Fruit fly (Drosophila melanogaster) whole organism, embryonic: ENCODE data around the gene CG32797.

ENCODE experiments used
- CG14965 ChIP-seq: fragments of 200-800 bp; sonication (Bioruptor generic); optimal IDR thresholded peaks from 2 replicates; lab custom pipeline; 2016; ENCODE audit warnings: missing biosample characterization, missing genetic modification characterization, borderline replicate concordance
- CG1792 ChIP-seq: fragments of 200-800 bp; sonication (Bioruptor generic); optimal IDR thresholded peaks from 2 replicates; lab custom pipeline; 2016; ENCODE audit warnings: missing biosample characterization, missing genetic modification characterization
- CG31388 ChIP-seq: fragments of 200-800 bp; sonication (Bioruptor generic); optimal IDR thresholded peaks from 2 replicates; lab custom pipeline; 2016; ENCODE audit warnings: missing biosample characterization, missing genetic modification characterization
- CG33557 ChIP-seq: fragments of 200-800 bp; sonication (Bioruptor generic); optimal IDR thresholded peaks from 2 replicates; lab custom pipeline; 2019; ENCODE audit warnings: missing biosample characterization, mild to moderate bottlenecking, missing genetic modification characterization, moderate library complexity
- CG6254 ChIP-seq: fragments of 200-800 bp; sonication (Bioruptor generic); optimal IDR thresholded peaks from 3 replicates; lab custom pipeline; 2017; ENCODE audit warnings: mild to moderate bottlenecking, missing biosample characterization, missing genetic modification reagents, missing genetic modification characterization
- CG6813 ChIP-seq: fragments of 200-800 bp; sonication (Bioruptor generic); optimal IDR thresholded peaks from 2 replicates; lab custom pipeline; 2017; ENCODE audit warnings: missing biosample characterization, missing genetic modification characterization, mild to moderate bottlenecking, moderate library complexity, missing genetic modification reagents
- CG7745 ChIP-seq: fragments of 200-800 bp; sonication (Bioruptor generic); optimal IDR thresholded peaks from 2 replicates; lab custom pipeline; 2018; ENCODE audit warnings: missing biosample characterization, mild to moderate bottlenecking, missing genetic modification characterization, moderate library complexity
- CG8359 ChIP-seq: fragments of 200-800 bp; sonication (Bioruptor generic); optimal IDR thresholded peaks from 2 replicates; lab custom pipeline; 2017; ENCODE audit warnings: missing biosample characterization, mild to moderate bottlenecking, missing genetic modification characterization, borderline replicate concordance
- CG9609 ChIP-seq: fragments of 200-800 bp; sonication (Bioruptor generic); optimal IDR thresholded peaks from 3 replicates; lab custom pipeline; 2016; ENCODE audit warnings: missing biosample characterization, missing genetic modification characterization
- CHES-1-like ChIP-seq: fragments of 200-800 bp; sonication (Bioruptor generic); optimal IDR thresholded peaks from 2 replicates; lab custom pipeline; 2016; ENCODE audit warnings: missing biosample characterization, missing genetic modification characterization
- CTCF ChIP-seq: fragments of 200-800 bp; sonication (Bioruptor generic); optimal IDR thresholded peaks from 2 replicates; lab custom pipeline; 2017; ENCODE audit warnings: missing biosample characterization, mild to moderate bottlenecking, missing genetic modification characterization, moderate library complexity
- CrebB ChIP-seq: fragments of 200-800 bp; sonication (Bioruptor generic); optimal IDR thresholded peaks from 3 replicates; lab custom pipeline; 2018; ENCODE audit warnings: missing biosample characterization, mild to moderate bottlenecking, missing genetic modification characterization
- D ChIP-seq, 2 experiments: fragments of 200-800 bp in 1 of 2; fragments of >200 bp in 1 of 2; sonication (Bioruptor generic) in 1 of 2; optimal IDR thresholded peaks; 2 replicates in 1 of 2; 3 replicates in 1 of 2; lab custom pipeline; 2017; ENCODE audit warnings: mild to moderate bottlenecking in 1 of 2, missing biosample characterization in 1 of 2, missing genetic modification characterization in 1 of 2, missing genetic modification reagents in 1 of 2
- Deaf1 ChIP-seq: fragments of 200-800 bp; optimal IDR thresholded peaks from 3 replicates; lab custom pipeline; 2019; ENCODE audit warnings: missing biosample characterization, mild to moderate bottlenecking, missing genetic modification characterization, moderate library complexity
- H2.0 ChIP-seq: fragments of 200-800 bp; sonication (Bioruptor generic); IDR thresholded peaks from 2 replicates; pipeline ENCODE4 v1.3.6; 2022; ENCODE audit warnings: missing biosample characterization, missing genetic modification characterization
- HLHmδ ChIP-seq: fragments of 200-800 bp; sonication (Bioruptor generic); optimal IDR thresholded peaks from 2 replicates; lab custom pipeline; 2018; ENCODE audit warnings: missing biosample characterization, mild to moderate bottlenecking, missing genetic modification characterization, moderate library complexity
- Hey ChIP-seq: fragments of 200-800 bp; sonication (Bioruptor generic); optimal IDR thresholded peaks from 3 replicates; lab custom pipeline; 2018; ENCODE audit warnings: missing biosample characterization, mild to moderate bottlenecking, missing genetic modification characterization
- HmgZ ChIP-seq: fragments of 200-800 bp; sonication (Bioruptor generic); optimal IDR thresholded peaks from 2 replicates; lab custom pipeline; 2018; ENCODE audit warnings: missing biosample characterization, mild to moderate bottlenecking, missing genetic modification characterization
- Jarid2 ChIP-seq: fragments of 200-800 bp; sonication (Bioruptor generic); optimal IDR thresholded peaks from 3 replicates; lab custom pipeline; 2017; ENCODE audit warnings: mild to moderate bottlenecking, missing biosample characterization, missing genetic modification reagents, missing genetic modification characterization
- Lpt ChIP-seq: fragments of >200 bp; optimal IDR thresholded peaks from 2 replicates; lab custom pipeline; 2018; ENCODE audit warnings: missing biosample characterization, missing genetic modification characterization
- Nf-YB ChIP-seq: fragments of 200-800 bp; sonication (Bioruptor generic); optimal IDR thresholded peaks from 3 replicates; lab custom pipeline; 2019; ENCODE audit warnings: missing biosample characterization, mild to moderate bottlenecking, missing genetic modification characterization, moderate library complexity
- Scr ChIP-seq: fragments of 200-800 bp; sonication (Bioruptor generic); IDR thresholded peaks from 2 replicates; pipeline ENCODE4 v1.3.6; 2022; ENCODE audit warnings: missing biosample characterization, missing genetic modification characterization; ENCODE audit not compliant: partially characterized antibody
- Tbp ChIP-seq: fragments of >200 bp; optimal IDR thresholded peaks from 2 replicates; lab custom pipeline; 2018; ENCODE audit warnings: missing biosample characterization, missing genetic modification characterization
- Trl ChIP-seq, 3 experiments: fragments of >200 bp in 2 of 3; fragments of 200-800 bp in 1 of 3; sonication (Bioruptor generic) in 1 of 3; optimal IDR thresholded peaks; 2 replicates in 1 of 3; 3 replicates in 2 of 3; lab custom pipeline; 2016 to 2017; ENCODE audit warnings: missing biosample characterization in 1 of 3, missing genetic modification characterization in 1 of 3
- ab ChIP-seq: fragments of 200-800 bp; sonication (Bioruptor generic); optimal IDR thresholded peaks from 2 replicates; lab custom pipeline; 2016; ENCODE audit warnings: missing biosample characterization, missing genetic modification characterization
- chif ChIP-seq, 2 experiments: fragments of 200-800 bp; sonication (Bioruptor generic); optimal IDR thresholded peaks; 3 replicates each; lab custom pipeline; 2016; ENCODE audit warnings: missing biosample characterization in 2 of 2, missing genetic modification characterization in 2 of 2
- crol ChIP-seq: fragments of 200-800 bp; sonication (Bioruptor generic); IDR thresholded peaks from 2 replicates; pipeline ENCODE4 v1.3.6; 2022; ENCODE audit warnings: missing biosample characterization, missing genetic modification characterization
- crp ChIP-seq, 2 experiments: fragments of 200-800 bp; sonication (Bioruptor generic); optimal IDR thresholded peaks; 2 replicates in 1 of 2; 3 replicates in 1 of 2; lab custom pipeline; 2017; ENCODE audit warnings: missing biosample characterization in 2 of 2, missing genetic modification characterization in 2 of 2, mild to moderate bottlenecking in 1 of 2, moderate library complexity in 1 of 2
- dmrt99B ChIP-seq: fragments of 200-800 bp; sonication (Bioruptor generic); optimal IDR thresholded peaks from 2 replicates; lab custom pipeline; 2018; ENCODE audit warnings: missing biosample characterization, mild to moderate bottlenecking, missing genetic modification characterization, moderate library complexity
- ewg ChIP-seq: fragments of 200-800 bp; sonication (Bioruptor generic); optimal IDR thresholded peaks from 3 replicates; lab custom pipeline; 2017; ENCODE audit warnings: mild to moderate bottlenecking, missing biosample characterization, missing genetic modification reagents, missing genetic modification characterization
- fd102C ChIP-seq: fragments of 200-800 bp; sonication (Bioruptor generic); optimal IDR thresholded peaks from 2 replicates; lab custom pipeline; 2018; ENCODE audit warnings: missing biosample characterization, mild to moderate bottlenecking, missing genetic modification characterization, moderate library complexity
- grn ChIP-seq: fragments of 200-800 bp; sonication (Bioruptor generic); optimal IDR thresholded peaks from 3 replicates; lab custom pipeline; 2017; ENCODE audit warnings: missing biosample characterization, missing genetic modification characterization
- gt ChIP-seq: fragments of 200-800 bp; sonication (Bioruptor generic); IDR thresholded peaks from 2 replicates; pipeline ENCODE4 v1.3.6; 2022; ENCODE audit warnings: missing biosample characterization, missing genetic modification characterization
- hb ChIP-seq: fragments of 200-800 bp; sonication (Bioruptor generic); IDR thresholded peaks from 3 replicates; pipeline ENCODE4 v1.3.6; 2022; ENCODE audit warnings: missing biosample characterization, missing genetic modification characterization; ENCODE audit not compliant: partially characterized antibody
- ind ChIP-seq: fragments of 200-800 bp; sonication (Bioruptor generic); optimal IDR thresholded peaks from 3 replicates; lab custom pipeline; 2016; ENCODE audit warnings: missing biosample characterization, missing genetic modification characterization
- mam ChIP-seq: fragments of 200-800 bp; sonication (Bioruptor generic); optimal IDR thresholded peaks from 3 replicates; lab custom pipeline; 2016; ENCODE audit warnings: missing biosample characterization, missing genetic modification characterization
- mirr ChIP-seq: fragments of 200-800 bp; sonication (Bioruptor generic); optimal IDR thresholded peaks from 3 replicates; lab custom pipeline; 2018; ENCODE audit warnings: missing biosample characterization, mild to moderate bottlenecking, missing genetic modification characterization
- nerfin-1 ChIP-seq: fragments of 200-800 bp; sonication (Bioruptor generic); optimal IDR thresholded peaks from 3 replicates; lab custom pipeline; 2019; ENCODE audit warnings: missing biosample characterization, mild to moderate bottlenecking, missing genetic modification characterization, moderate library complexity
- pros ChIP-seq: fragments of 200-800 bp; sonication (Bioruptor generic); optimal IDR thresholded peaks from 3 replicates; lab custom pipeline; 2019; ENCODE audit warnings: missing biosample characterization, mild to moderate bottlenecking, missing genetic modification characterization, moderate library complexity
- salm ChIP-seq: fragments of 200-800 bp; sonication (Bioruptor generic); optimal IDR thresholded peaks from 2 replicates; lab custom pipeline; 2018; ENCODE audit warnings: missing biosample characterization, mild to moderate bottlenecking, missing genetic modification characterization
- sens ChIP-seq: fragments of 200-800 bp; sonication (Bioruptor generic); peaks from one replicate; lab custom pipeline; 2016; ENCODE audit warnings: missing biosample characterization, missing genetic modification characterization
- sim ChIP-seq: fragments of 200-800 bp; sonication (Bioruptor generic); IDR thresholded peaks from 2 replicates; pipeline ENCODE4 v1.3.6; 2022; ENCODE audit warnings: missing biosample characterization, missing genetic modification characterization
- unc-4 ChIP-seq: fragments of 200-800 bp; sonication (Bioruptor generic); IDR thresholded peaks from 2 replicates; pipeline ENCODE4 v1.3.6; 2022; ENCODE audit warnings: missing biosample characterization, missing genetic modification characterization; ENCODE audit not compliant: partially characterized antibody

Gene CG32797

DNA sequence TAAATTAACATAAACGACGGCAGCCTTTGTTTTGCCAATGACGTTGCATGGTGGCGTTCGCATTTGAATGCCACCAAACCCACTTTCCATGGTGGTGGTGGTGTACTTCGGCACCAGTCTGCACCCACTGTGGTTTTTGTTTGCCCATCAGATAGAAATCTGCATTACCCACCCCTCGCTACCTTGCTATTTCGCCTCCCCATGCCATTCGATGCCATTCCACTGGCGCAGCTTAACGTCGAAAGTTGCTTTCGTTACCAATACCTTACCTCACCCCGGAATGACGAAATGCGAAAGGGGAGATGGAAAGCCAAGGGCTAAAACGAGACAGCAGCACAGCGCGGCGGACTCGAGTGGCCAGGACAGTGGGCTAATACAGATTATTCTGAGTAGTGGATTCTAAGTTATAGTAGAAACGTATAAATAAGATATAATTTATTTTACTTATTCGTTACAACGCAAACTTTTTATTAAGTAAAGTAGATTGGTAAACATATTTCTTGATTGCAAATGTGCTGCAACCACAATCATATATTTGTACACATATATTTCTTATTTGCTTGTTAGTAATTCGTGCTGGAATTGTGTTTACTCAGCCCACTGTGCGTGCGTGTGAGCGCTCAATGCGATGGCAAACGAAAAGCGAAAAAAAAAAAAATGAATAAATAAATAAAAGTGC, 29.3 kb downstream of the CG32797 start (continued):
- TF ChIP-seq CG31388 (GFP tag; lab: Kevin White, UChicago): no peak
- no peak for TF ChIP-seq D (optimal IDR thresholded peaks at IDR 0.05; lab: Kevin White, UChicago)
- TF ChIP-seq D (GFP tag; optimal IDR thresholded peaks at IDR 0.05; lab: Kevin White, UChicago): peak; percentile 39
- peak in 1 of 2 experiments; percentile 27 for TF ChIP-seq chif (GFP tag; optimal IDR thresholded peaks at IDR 0.05; lab: Kevin White, UChicago)
- TF ChIP-seq ind: peak; percentile 23
- TF ChIP-seq CrebB (tag; lab: Kevin White, UChicago): no peak
- no peak for TF ChIP-seq mirr (GFP tag; lab: Kevin White, UChicago)
- no peak for TF ChIP-seq ab (GFP tag; lab: Kevin White, UChicago)
- TF ChIP-seq sim (GFP tag; lab: Robert Waterston, UW): no peak
- TF ChIP-seq, all 482 proteins: peak for 152

DNA sequence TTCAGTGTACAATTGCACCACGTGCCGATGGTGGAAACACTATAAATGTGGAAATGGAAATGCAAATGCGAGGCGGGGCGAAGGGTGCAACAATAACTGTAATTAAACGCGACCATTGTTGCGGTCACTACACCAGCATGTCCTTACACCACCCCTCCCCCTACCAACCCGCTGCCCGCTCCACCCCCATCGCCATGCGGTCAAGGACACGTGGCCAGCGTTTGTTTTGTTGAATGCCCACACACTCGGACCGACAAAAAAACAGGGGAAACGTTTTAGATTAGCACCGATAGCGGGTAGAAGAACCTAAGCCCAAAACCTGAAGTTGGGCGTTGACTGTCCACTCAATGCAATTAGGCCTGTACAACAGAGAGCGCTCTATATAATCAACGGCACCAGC, 31.1 kb downstream of the CG32797 start:
- TF ChIP-seq nerfin-1 (peak; percentile 69), Hey (peak; percentile 60), CG8359 (GFP tag; lab: Kevin White, UChicago) (no peak)

DNA sequence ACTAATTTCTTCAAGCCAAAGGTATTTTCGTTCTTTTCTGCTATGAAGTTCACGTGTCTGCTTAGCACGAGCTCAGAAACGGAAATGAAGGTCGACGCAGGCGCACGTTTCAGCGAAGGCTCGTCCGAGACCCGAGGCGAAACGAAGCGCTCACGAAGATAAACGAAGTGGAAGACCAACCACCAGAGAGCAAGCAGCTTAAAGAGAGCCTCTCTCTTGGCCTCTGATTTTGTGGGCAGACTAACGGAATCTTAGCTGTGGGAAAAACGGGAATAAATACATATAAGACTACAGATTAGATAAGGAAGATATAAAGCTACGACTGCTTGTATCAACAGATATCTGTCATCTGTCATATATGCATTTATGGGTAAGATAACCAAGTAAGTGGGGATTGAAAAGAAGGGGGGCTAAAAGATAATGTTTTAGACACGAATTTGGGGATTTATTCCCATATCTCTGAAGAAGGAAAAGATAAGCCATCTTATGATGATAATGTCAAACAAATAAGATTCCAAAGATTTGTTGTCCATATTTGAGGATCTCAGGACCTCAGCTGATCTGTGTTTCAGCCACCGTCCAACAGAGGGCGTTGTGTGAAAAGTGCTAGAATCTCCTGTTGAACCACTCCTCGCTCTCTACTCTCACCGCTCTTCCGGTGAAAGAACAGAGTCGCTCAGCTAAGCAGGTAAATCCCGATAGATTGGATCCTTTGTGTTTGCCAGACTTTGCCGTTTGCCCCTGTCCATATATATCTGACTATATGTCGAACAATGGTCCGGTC, 37.9 kb downstream of the CG32797 start, which contains the start of gene PsGEF:
TSS of gene PsGEF (minus strand) at position 86 of the 784 bp plus-strand sequence.
- TF ChIP-seq CG7745 (tag; lab: Kevin White, UChicago): peak; percentile 24
- peak; percentile 97 for TF ChIP-seq pros (GFP tag; lab: Kevin White, UChicago)
- TF ChIP-seq nerfin-1: peak; percentile 83
- peak; percentile 93 for TF ChIP-seq Deaf1 (tag; lab: Kevin White, UChicago)
- TF ChIP-seq unc-4 (GFP tag; lab: Robert Waterston, UW): no peak
- TF ChIP-seq Nf-YB (GFP tag; lab: Kevin White, UChicago): peak; percentile 9
- peak; percentile 0 for TF ChIP-seq CG6813 (GFP tag; lab: Kevin White, UChicago)
- no peak for TF ChIP-seq Scr (GFP tag; lab: Robert Waterston, UW)
- TF ChIP-seq CG33557 (GFP tag; lab: Kevin White, UChicago): peak; percentile 15
- TF ChIP-seq Trl (optimal IDR thresholded peaks at IDR 0.05; lab: Kevin White, UChicago): peak in 1 of 2 experiments; percentile 73
- TF ChIP-seq Trl (GFP tag; optimal IDR thresholded peaks at IDR 0.05; lab: Kevin White, UChicago): no peak
- TF ChIP-seq sens: peak; percentile 83
- TF ChIP-seq HLHmδ (GFP tag; lab: Kevin White, UChicago): peak; percentile 47
- peak in 1 of 2 experiments; percentile 40 for TF ChIP-seq crp (GFP tag; optimal IDR thresholded peaks at IDR 0.05; lab: Kevin White, UChicago)
- no peak for TF ChIP-seq hb
- no peak for TF ChIP-seq CHES-1-like (GFP tag; lab: Kevin White, UChicago)
- peak; percentile 95 for TF ChIP-seq CG14965
- TF ChIP-seq Tbp (GFP tag; lab: Kevin White, UChicago): peak; percentile 54
- TF ChIP-seq gt: no peak
- no peak for TF ChIP-seq CG1792
- no peak for TF ChIP-seq CG9609
- TF ChIP-seq fd102C (GFP tag; lab: Kevin White, UChicago): peak; percentile 50
- TF ChIP-seq mam (GFP tag; lab: Kevin White, UChicago): no peak
- no peak for TF ChIP-seq H2.0 (GFP tag; lab: Robert Waterston, UW)
- peak; percentile 29 for TF ChIP-seq Lpt (GFP tag; lab: Kevin White, UChicago)
- TF ChIP-seq CG6254 (GFP tag; lab: Kevin White, UChicago): peak; percentile 18
- no peak for TF ChIP-seq salm (tag; lab: Kevin White, UChicago)
- peak; percentile 43 for TF ChIP-seq Jarid2 (GFP tag; lab: Kevin White, UChicago)
- TF ChIP-seq HmgZ (tag; lab: Kevin White, UChicago): no peak
- no peak for TF ChIP-seq dmrt99B (tag; lab: Kevin White, UChicago)
- peak; percentile 34 for TF ChIP-seq grn (GFP tag; lab: Kevin White, UChicago)
- TF ChIP-seq CTCF (GFP tag; lab: Kevin White, UChicago): peak; percentile 83
- no peak for TF ChIP-seq crol (GFP tag; lab: Robert Waterston, UW)
- peak; percentile 16 for TF ChIP-seq ewg (GFP tag; lab: Kevin White, UChicago)
